Worm (Caenorhabditis elegans): ENCODE results near the gene F38B2.6.

Gene F38B2.6

DNA sequence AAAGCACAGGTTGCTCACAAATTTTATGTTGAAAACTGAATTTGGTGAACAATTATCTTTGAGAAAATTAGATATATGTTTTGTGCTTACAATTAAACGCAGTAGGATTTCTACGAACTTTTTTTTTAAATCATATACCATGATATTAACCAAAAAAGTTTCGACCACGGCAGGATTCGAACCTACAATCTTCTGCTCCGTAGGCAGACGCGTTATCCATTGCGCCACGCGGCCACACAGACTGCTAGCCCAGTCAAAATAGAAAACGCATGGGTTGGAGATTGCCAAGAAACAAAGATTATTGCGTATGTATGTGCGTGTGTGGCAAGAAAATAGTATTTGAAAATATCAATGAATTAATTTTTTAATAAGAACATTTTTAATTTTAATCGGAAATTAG, 28.6 kb downstream of the F38B2.6 start (continued):
- TF ChIP-seq mdl-1 (tag; optimal IDR thresholded peaks at IDR 0.05) (peak in 1 of 2 experiments; percentile 60), swsn-7 (tag; optimal IDR thresholded peaks at IDR 0.05) (peak; percentile 61), nhr-12 (tag; optimal IDR thresholded peaks at IDR 0.05) (no peak), xbp-1 (tag; optimal IDR thresholded peaks at IDR 0.05) (peak; percentile 55), lin-15B (tag; optimal IDR thresholded peaks at IDR 0.05) (no peak), zip-4 (GFP tag; optimal IDR thresholded peaks at IDR 0.05) (no peak), pax-3 (tag; optimal IDR thresholded peaks at IDR 0.05) (no peak), blmp-1 (tag; optimal IDR thresholded peaks at IDR 0.05) (peak; percentile 23), sup-37 (GFP tag; optimal IDR thresholded peaks at IDR 0.05) (no peak), mef-2 (tag; optimal IDR thresholded peaks at IDR 0.05) (no peak), ces-1 (GFP tag; optimal IDR thresholded peaks at IDR 0.05) (no peak), fkh-4 (tag; optimal IDR thresholded peaks at IDR 0.05; ENCODE audit: borderline replicate concordance) (no peak), C16A3.4 (tag; optimal IDR thresholded peaks at IDR 0.05) (peak; percentile 79), fkh-10 (GFP tag; optimal IDR thresholded peaks at IDR 0.05) (no peak), nhr-19 (GFP tag; conservative IDR thresholded peaks at IDR 0.05) (peak; percentile 67), nhr-47 (tag; optimal IDR thresholded peaks at IDR 0.05) (peak; percentile 74), snu-23 (GFP tag; optimal IDR thresholded peaks at IDR 0.05) (peak; percentile 81), tlp-1 (tag; optimal IDR thresholded peaks at IDR 0.05) (no peak), F16B12.6 (tag; optimal IDR thresholded peaks at IDR 0.05) (no peak), vab-15 (tag; optimal IDR thresholded peaks at IDR 0.05) (no peak), aha-1 (tag; optimal IDR thresholded peaks at IDR 0.05) (no peak), efl-3 (GFP tag; optimal IDR thresholded peaks at IDR 0.05) (no peak), nhr-20 (tag; optimal IDR thresholded peaks at IDR 0.05) (peak; percentile 65), lin-39 (tag; optimal IDR thresholded peaks at IDR 0.05) (no peak), dpl-1 (GFP tag; optimal IDR thresholded peaks at IDR 0.05) (peak in 1 of 3 experiments; percentile 15), rnt-1 (tag; optimal IDR thresholded peaks at IDR 0.05) (peak; percentile 41), hlh-17 (GFP tag; optimal IDR thresholded peaks at IDR 0.05; ENCODE audit: borderline replicate concordance) (no peak), ztf-11 (tag; optimal IDR thresholded peaks at IDR 0.05) (peak in 1 of 2 experiments; percentile 36), mab-9 (GFP tag; IDR thresholded peaks at IDR 0.05) (no peak), pag-3 (tag; optimal IDR thresholded peaks at IDR 0.05; ENCODE audit: borderline replicate concordance, insufficient read depth) (no peak), lir-3 (tag; optimal IDR thresholded peaks at IDR 0.05; ENCODE audit: poor library complexity) (peak; percentile 49), unc-30 (tag; optimal IDR thresholded peaks at IDR 0.05) (no peak), isw-1 (GFP tag; IDR thresholded peaks at IDR 0.05) (no peak), C04F5.9 (tag; optimal IDR thresholded peaks at IDR 0.05) (no peak), grh-1 (GFP tag; IDR thresholded peaks at IDR 0.05) (no peak), hpl-2 (GFP tag; optimal IDR thresholded peaks at IDR 0.05) (no peak), fkh-8 (tag; optimal IDR thresholded peaks at IDR 0.05) (peak; percentile 55), irx-1 (tag; optimal IDR thresholded peaks at IDR 0.05) (peak; percentile 12)

DNA sequence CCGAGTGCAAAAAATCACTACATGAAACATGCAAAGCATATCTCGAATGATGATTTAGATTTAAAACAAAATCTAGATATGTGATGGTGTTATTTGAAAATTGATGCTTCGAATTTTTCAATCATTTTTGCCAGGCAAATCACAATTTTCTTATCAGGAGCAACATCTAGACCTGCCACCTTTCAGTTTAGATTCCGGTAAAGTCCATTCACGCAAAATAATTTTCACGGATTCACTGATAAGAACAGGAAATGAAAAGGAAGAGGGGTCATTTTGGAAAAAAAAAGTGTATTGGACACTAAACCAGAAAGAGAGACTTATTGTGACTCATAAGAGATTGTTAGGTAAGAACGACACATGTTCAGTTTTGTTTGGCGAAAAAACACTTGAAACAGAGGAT, 29.1 kb downstream of the F38B2.6 start:
- peak; percentile 66 for TF ChIP-seq elt-2 (tag; optimal IDR thresholded peaks at IDR 0.05)
- no peak for TF ChIP-seq C04F5.9 (tag; optimal IDR thresholded peaks at IDR 0.05)
- no peak for TF ChIP-seq unc-86 (tag; optimal IDR thresholded peaks at IDR 0.05)
- no peak for TF ChIP-seq isw-1 (GFP tag; IDR thresholded peaks at IDR 0.05)
- no peak for TF ChIP-seq nhr-76 (tag; optimal IDR thresholded peaks at IDR 0.05)

DNA sequence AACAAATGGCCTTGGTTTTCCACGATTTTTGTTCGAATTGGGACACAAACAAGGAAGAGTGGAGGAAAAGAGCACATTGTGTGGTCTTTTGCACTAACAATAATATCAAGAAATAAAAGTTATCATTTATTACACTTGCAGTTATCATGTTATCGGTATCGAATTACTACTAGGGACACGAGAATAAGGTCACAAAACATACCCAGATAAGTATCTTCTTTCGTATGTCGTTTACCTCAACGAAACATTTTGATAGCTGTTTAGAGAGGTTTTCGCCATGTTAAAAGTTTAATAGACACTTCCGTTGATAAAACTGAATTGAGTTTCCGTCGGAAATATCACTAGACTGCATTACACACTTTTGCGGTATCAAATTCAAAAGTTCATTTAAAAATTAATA, 30.1 kb downstream of the F38B2.6 start:
- no peak for TF ChIP-seq fkh-4 (tag; optimal IDR thresholded peaks at IDR 0.05; ENCODE audit: borderline replicate concordance)
- TF ChIP-seq nhr-20 (tag; optimal IDR thresholded peaks at IDR 0.05): peak; percentile 13
- no peak for TF ChIP-seq nhr-76 (tag; optimal IDR thresholded peaks at IDR 0.05)
- peak; percentile 50 for TF ChIP-seq lin-14 (GFP tag; optimal IDR thresholded peaks at IDR 0.05)
- TF ChIP-seq blmp-1 (tag; optimal IDR thresholded peaks at IDR 0.05): no peak
- TF ChIP-seq nhr-85 (tag): no peak
- TF ChIP-seq nhr-11 (tag; optimal IDR thresholded peaks at IDR 0.05): no peak
- TF ChIP-seq nhr-237 (tag; optimal IDR thresholded peaks at IDR 0.05): no peak
- TF ChIP-seq nhr-71 (tag; optimal IDR thresholded peaks at IDR 0.05): peak; percentile 11
- TF ChIP-seq elt-2 (tag; optimal IDR thresholded peaks at IDR 0.05): peak; percentile 91
- TF ChIP-seq jun-1 (tag; optimal IDR thresholded peaks at IDR 0.05): peak; percentile 2
- TF ChIP-seq elt-3 (tag; optimal IDR thresholded peaks at IDR 0.05): peak in 4 of 6 experiments; percentile 31 to 53 (median 37)
- no peak for TF ChIP-seq ztf-4 (tag; optimal IDR thresholded peaks at IDR 0.05)
